Worm (Caenorhabditis elegans) whole organism, L3 larva: Measurements from ENCODE around the gene rnp-7.

Experiments used
- R02D3.7 ChIP-seq: fragments of 150-350 bp; optimal IDR thresholded peaks from 2 replicates; lab custom pipeline; 2014; ENCODE audit warnings: missing biosample characterization, missing genetic modification characterization
- ZK546.5 ChIP-seq: sonication (generic microtip); optimal IDR thresholded peaks from 2 replicates; lab custom pipeline; 2017; ENCODE audit warnings: missing biosample characterization, missing genetic modification characterization
- aly-2 ChIP-seq: fragments of 150-350 bp; optimal IDR thresholded peaks from 2 replicates; lab custom pipeline; 2014; ENCODE audit warnings: missing biosample characterization, missing genetic modification characterization
- ama-1 ChIP-seq: fragments of 150-350 bp; optimal IDR thresholded peaks from 2 replicates; lab custom pipeline; 2018
- ceh-16 ChIP-seq: sonication (generic microtip); optimal IDR thresholded peaks from 2 replicates; lab custom pipeline; 2017; ENCODE audit warnings: missing biosample characterization, missing genetic modification characterization
- ceh-28 ChIP-seq: fragments of 150-350 bp; optimal IDR thresholded peaks from 2 replicates; lab custom pipeline; 2014; ENCODE audit warnings: missing biosample characterization, missing genetic modification reagents, missing genetic modification characterization
- ceh-82 ChIP-seq: fragments of 150-350 bp; optimal IDR thresholded peaks from 2 replicates; lab custom pipeline; 2014; ENCODE audit warnings: missing biosample characterization, missing genetic modification characterization
- ceh-9 ChIP-seq: sonication (generic microtip); optimal IDR thresholded peaks from 2 replicates; lab custom pipeline; 2018; ENCODE audit warnings: missing biosample characterization, missing genetic modification characterization
- egl-27 ChIP-seq: sonication (generic microtip); optimal IDR thresholded peaks from 4 replicates; lab custom pipeline; 2017; ENCODE audit warnings: missing biosample characterization, missing genetic modification reagents, missing genetic modification characterization
- egl-5 ChIP-seq: fragments of 150-350 bp; optimal IDR thresholded peaks from 2 replicates; lab custom pipeline; 2017; ENCODE audit warnings: missing biosample characterization, missing genetic modification reagents, missing genetic modification characterization, inconsistent platforms
- elt-1 ChIP-seq: fragments of 150-350 bp; optimal IDR thresholded peaks from 2 replicates; lab custom pipeline; 2014; ENCODE audit warnings: missing biosample characterization, missing genetic modification characterization
- elt-2 ChIP-seq: sonication (generic microtip); optimal IDR thresholded peaks from 2 replicates; lab custom pipeline; 2016; ENCODE audit warnings: missing genetic modification reagents, mild to moderate bottlenecking, missing genetic modification characterization, missing compliant biosample characterization
- elt-3 ChIP-seq, 3 experiments: fragments of 150-350 bp in 1 of 3; sonication (generic microtip) in 2 of 3; optimal IDR thresholded peaks; 2 replicates in 2 of 3; 4 replicates in 1 of 3; lab custom pipeline; 2014 to 2017; ENCODE audit warnings: missing biosample characterization in 3 of 3, missing genetic modification characterization in 3 of 3
- eor-1 ChIP-seq, 2 experiments: fragments of 150-350 bp; optimal IDR thresholded peaks; 2 replicates each; lab custom pipeline; 2014 to 2018; ENCODE audit warnings: missing biosample characterization in 2 of 2, missing genetic modification characterization in 2 of 2
- fkh-10 ChIP-seq: sonication (generic microtip); optimal IDR thresholded peaks from 2 replicates; lab custom pipeline; 2017; ENCODE audit warnings: missing biosample characterization, missing genetic modification reagents, missing genetic modification characterization
- fkh-2 ChIP-seq: fragments of 150-350 bp; optimal IDR thresholded peaks from 2 replicates; lab custom pipeline; 2014; ENCODE audit warnings: missing biosample characterization, missing genetic modification reagents, missing genetic modification characterization
- fos-1 ChIP-seq: fragments of 150-350 bp; optimal IDR thresholded peaks from 2 replicates; lab custom pipeline; 2014; ENCODE audit warnings: missing biosample characterization, missing genetic modification characterization
- hmg-11 ChIP-seq: sonication (generic microtip); optimal IDR thresholded peaks from 2 replicates; lab custom pipeline; 2016; ENCODE audit warnings: missing genetic modification characterization, missing compliant biosample characterization
- jun-1 ChIP-seq: fragments of 150-350 bp; optimal IDR thresholded peaks from 2 replicates; lab custom pipeline; 2014; ENCODE audit warnings: missing biosample characterization, missing genetic modification reagents, missing genetic modification characterization
- lin-15B ChIP-seq: fragments of 150-350 bp; optimal IDR thresholded peaks from 2 replicates; lab custom pipeline; 2014; ENCODE audit warnings: missing biosample characterization, missing genetic modification characterization
- lin-39 ChIP-seq: fragments of 150-350 bp; optimal IDR thresholded peaks from 2 replicates; lab custom pipeline; 2018; ENCODE audit warnings: missing biosample characterization, missing genetic modification reagents, missing genetic modification characterization
- lsy-12 ChIP-seq: sonication (generic microtip); optimal IDR thresholded peaks from 2 replicates; lab custom pipeline; 2016; ENCODE audit warnings: mild to moderate bottlenecking, missing genetic modification characterization, missing compliant biosample characterization
- mdl-1 ChIP-seq: fragments of 150-350 bp; optimal IDR thresholded peaks from 2 replicates; lab custom pipeline; 2014; ENCODE audit warnings: missing biosample characterization, missing genetic modification characterization
- mml-1 ChIP-seq: fragments of 150-350 bp; sonication (generic microtip); optimal IDR thresholded peaks from 3 replicates; lab custom pipeline; 2014; ENCODE audit warnings: missing biosample characterization, missing genetic modification characterization
- nfya-1 ChIP-seq: sonication (generic microtip); optimal IDR thresholded peaks from 2 replicates; lab custom pipeline; 2017; ENCODE audit warnings: missing genetic modification characterization, mild to moderate bottlenecking, missing compliant biosample characterization, antibody characterized with exemption, moderate library complexity; ENCODE audit not compliant: insufficient read depth
- nhr-11 ChIP-seq: fragments of 150-350 bp; optimal IDR thresholded peaks from 2 replicates; lab custom pipeline; 2014; ENCODE audit warnings: missing biosample characterization, missing genetic modification characterization
- nhr-12 ChIP-seq: fragments of 150-350 bp; optimal IDR thresholded peaks from 2 replicates; lab custom pipeline; 2014; ENCODE audit warnings: missing biosample characterization, missing genetic modification characterization
- nhr-23 ChIP-seq: fragments of 150-350 bp; optimal IDR thresholded peaks from 2 replicates; lab custom pipeline; 2014; ENCODE audit warnings: missing biosample characterization, missing genetic modification reagents, missing genetic modification characterization
- nhr-237 ChIP-seq: fragments of 150-350 bp; optimal IDR thresholded peaks from 2 replicates; lab custom pipeline; 2014; ENCODE audit warnings: missing biosample characterization, missing genetic modification characterization
- nhr-25 ChIP-seq: sonication (generic microtip); optimal IDR thresholded peaks from 2 replicates; lab custom pipeline; 2017; ENCODE audit warnings: missing biosample characterization, missing genetic modification characterization
- nhr-28 ChIP-seq: fragments of 150-350 bp; optimal IDR thresholded peaks from 2 replicates; lab custom pipeline; 2014; ENCODE audit warnings: missing biosample characterization, missing genetic modification characterization
- nhr-43 ChIP-seq: sonication (generic microtip); optimal IDR thresholded peaks from 2 replicates; lab custom pipeline; 2016; ENCODE audit warnings: mild to moderate bottlenecking, missing genetic modification characterization, missing compliant biosample characterization; ENCODE audit not compliant: poor library complexity, severe bottlenecking
- nhr-67 ChIP-seq: fragments of 150-350 bp; optimal IDR thresholded peaks from 2 replicates; lab custom pipeline; 2014; ENCODE audit warnings: missing biosample characterization, missing genetic modification characterization
- nhr-76 ChIP-seq: fragments of 150-350 bp; sonication (generic microtip); optimal IDR thresholded peaks from 5 replicates; lab custom pipeline; 2014; ENCODE audit warnings: missing biosample characterization, missing genetic modification characterization
- nhr-77 ChIP-seq: fragments of 150-350 bp; optimal IDR thresholded peaks from 2 replicates; lab custom pipeline; 2014; ENCODE audit warnings: missing biosample characterization, missing genetic modification characterization
- pha-4 ChIP-seq: fragments of 150-350 bp; optimal IDR thresholded peaks from 2 replicates; lab custom pipeline; 2014; ENCODE audit warnings: missing biosample characterization, missing genetic modification reagents, missing genetic modification characterization
- pqm-1 ChIP-seq: fragments of 150-350 bp; optimal IDR thresholded peaks from 2 replicates; lab custom pipeline; 2017; ENCODE audit warnings: missing biosample characterization, missing genetic modification characterization, inconsistent platforms
- skn-1 ChIP-seq: fragments of 150-350 bp; optimal IDR thresholded peaks from 2 replicates; lab custom pipeline; 2014; ENCODE audit warnings: missing biosample characterization, missing genetic modification characterization
- snpc-4 ChIP-seq: fragments of 150-350 bp; optimal IDR thresholded peaks from 2 replicates; lab custom pipeline; 2014; ENCODE audit warnings: missing biosample characterization, missing genetic modification characterization
- tbx-2 ChIP-seq: sonication (generic microtip); optimal IDR thresholded peaks from 2 replicates; lab custom pipeline; 2016; ENCODE audit warnings: mild to moderate bottlenecking, missing genetic modification characterization, missing compliant biosample characterization
- unc-39 ChIP-seq: sonication (generic microtip); optimal IDR thresholded peaks from 4 replicates; lab custom pipeline; 2017; ENCODE audit warnings: missing biosample characterization, missing genetic modification characterization
- unc-62 ChIP-seq: fragments of 150-350 bp; sonication (generic microtip); optimal IDR thresholded peaks from 4 replicates; lab custom pipeline; 2014; ENCODE audit warnings: missing biosample characterization, missing genetic modification reagents, missing genetic modification characterization
- zag-1 ChIP-seq: fragments of 150-350 bp; optimal IDR thresholded peaks from 2 replicates; lab custom pipeline; 2014; ENCODE audit warnings: missing biosample characterization, missing genetic modification characterization
- ztf-11 ChIP-seq: fragments of 150-350 bp; optimal IDR thresholded peaks from 2 replicates; lab custom pipeline; 2014; ENCODE audit warnings: missing biosample characterization, missing genetic modification characterization
- ztf-4 ChIP-seq: fragments of 150-350 bp; optimal IDR thresholded peaks from 2 replicates; lab custom pipeline; 2014; ENCODE audit warnings: missing biosample characterization, missing genetic modification characterization

Gene rnp-7

DNA sequence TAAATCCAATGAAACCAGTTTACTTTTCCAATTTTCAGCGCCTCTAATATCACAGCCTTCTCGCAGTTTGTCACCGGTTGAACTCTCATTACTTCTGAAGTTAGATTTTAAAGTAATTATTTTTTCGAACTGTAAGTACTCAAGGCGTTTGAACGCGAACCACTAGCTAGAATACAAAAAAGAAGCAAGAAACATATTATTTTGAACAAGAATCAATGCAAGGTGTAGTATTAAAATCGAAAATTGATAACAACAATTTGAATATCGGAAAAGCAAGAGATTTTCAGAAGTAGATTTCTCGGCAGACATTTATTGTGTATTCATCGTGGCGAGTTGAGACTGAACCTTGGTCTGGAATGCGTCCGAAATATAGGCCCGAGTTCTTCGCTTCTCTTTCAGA is 37.0 kb upstream of the rnp-7 start, which contains the start of gene exos-9:
Gene exos-9 (minus strand): TSS at position 101 of the 400 bp plus-strand sequence.
- no peak for TF ChIP-seq nhr-12 (tag; lab: Kevin White, UChicago)
- TF ChIP-seq, all 47 proteins: peak for 0

DNA sequence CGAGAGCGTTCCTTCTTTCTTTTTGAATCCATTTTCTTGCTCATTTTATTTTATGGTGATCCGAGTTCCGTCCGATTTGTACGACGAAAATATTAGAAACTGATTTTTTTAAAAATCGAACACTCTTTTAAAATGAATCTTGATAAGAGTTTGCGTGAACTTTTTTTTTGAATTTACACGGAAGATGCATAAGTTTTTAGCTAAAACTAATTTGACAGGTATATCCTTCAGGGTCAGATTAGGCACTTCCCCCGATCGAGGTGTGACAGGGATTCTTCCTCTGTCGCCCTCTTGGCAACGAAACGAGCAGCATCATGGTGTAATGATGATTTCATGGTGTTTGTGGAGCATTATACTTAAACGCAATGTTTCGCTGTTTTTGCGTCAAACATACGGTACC is 34.4 kb upstream of the rnp-7 start, which contains the start of gene F37C12.18:
Gene F37C12.18 (minus strand): TSS at position 101 of the 400 bp plus-strand sequence.
- TF ChIP-seq ztf-4 (tag; lab: Kevin White, UChicago), result no peak
- no peak for TF ChIP-seq mml-1 (tag; lab: Kevin White, UChicago)

DNA sequence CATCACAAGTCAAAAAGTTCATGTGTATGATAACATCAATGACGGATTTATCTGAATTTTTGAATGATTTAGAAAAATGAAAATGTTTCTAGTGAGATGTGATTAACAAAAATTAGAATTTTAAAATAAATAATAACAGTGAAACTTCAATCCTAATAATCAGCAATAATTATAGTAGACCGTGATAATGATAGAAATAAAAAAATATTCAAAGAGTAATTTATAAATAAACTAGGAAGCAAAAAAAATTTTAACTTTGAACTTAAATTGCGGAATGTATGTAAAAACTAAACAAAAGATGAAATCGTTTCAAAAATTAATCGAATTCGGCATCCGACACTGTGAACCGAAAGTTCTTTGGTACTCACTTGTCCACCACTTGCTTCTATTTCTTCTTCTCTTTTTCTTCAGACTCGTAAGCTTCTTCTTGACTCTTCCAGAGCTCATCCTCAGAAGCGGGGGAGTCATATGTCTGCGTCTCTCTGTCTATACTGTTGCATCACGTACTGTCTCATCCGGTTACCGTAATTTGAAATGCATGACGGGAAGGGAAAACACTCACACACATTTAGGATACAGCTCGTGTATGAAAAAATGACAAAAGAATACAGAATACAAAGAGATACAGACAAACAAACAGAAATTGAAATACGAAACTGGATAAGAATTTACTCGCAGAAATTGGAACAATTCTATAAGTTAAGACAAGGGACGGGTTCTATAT is 32.1 kb upstream of the rnp-7 start, which contains the start of gene mec-14:
Gene mec-14 (minus strand): TSS at position 51 of the 724 bp plus-strand sequence.
- TF ChIP-seq nhr-28 (tag; lab: Kevin White, UChicago), result no peak
- TF ChIP-seq elt-1 (tag; lab: Kevin White, UChicago), result no peak
- TF ChIP-seq fos-1 (tag; lab: Kevin White, UChicago), result no peak

DNA sequence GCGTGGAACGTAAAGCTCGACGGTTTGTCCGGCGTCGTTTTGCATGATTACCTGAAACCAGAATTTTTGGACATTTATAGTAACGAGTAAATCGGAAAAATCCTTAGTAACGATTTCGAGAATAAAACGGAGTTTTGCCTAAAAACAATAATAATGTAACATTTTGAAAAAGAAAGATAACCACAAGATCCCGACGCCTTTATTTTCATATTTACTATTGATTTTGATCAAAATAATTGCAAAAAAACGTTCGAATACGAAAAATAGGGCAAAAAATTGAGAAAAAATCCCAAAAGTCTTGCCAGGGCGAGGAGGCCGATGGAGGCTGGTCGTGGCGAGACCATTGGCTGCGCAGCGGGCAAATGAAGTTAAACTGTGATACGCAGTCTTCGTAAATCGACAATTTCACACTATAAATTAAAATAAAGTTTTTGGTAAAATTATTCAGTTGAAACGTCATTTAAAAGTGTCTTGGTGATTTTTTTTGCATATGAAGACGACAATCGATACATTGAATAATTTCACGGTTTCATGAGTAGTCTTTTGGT is 28.7 kb upstream of the rnp-7 start, which contains the start of gene rps-21:
Gene rps-21 (minus strand): TSS at position 51 of the 548 bp plus-strand sequence.
- TF ChIP-seq skn-1 (peak; percentile 54), fkh-2 (tag; lab: Kevin White, UChicago) (no peak), nhr-237 (tag; lab: Kevin White, UChicago) (no peak), ceh-16 (tag; lab: Kevin White, UChicago) (no peak), mml-1 (tag; lab: Kevin White, UChicago) (no peak), pqm-1 (tag; lab: Kevin White, UChicago) (peak; percentile 49), ceh-82 (tag; lab: Kevin White, UChicago) (peak; percentile 26), elt-2 (tag; lab: Kevin White, UChicago) (peak; percentile 62), hmg-11 (tag; lab: Kevin White, UChicago) (no peak), nhr-76 (tag; lab: Kevin White, UChicago) (no peak), nhr-25 (tag; lab: Kevin White, UChicago) (peak; percentile 82), ceh-9 (tag; lab: Kevin White, UChicago) (no peak), elt-3 (tag; optimal IDR thresholded peaks at IDR 0.05; lab: Kevin White, UChicago) (no peak), pha-4 (tag; lab: Kevin White, UChicago) (peak; percentile 93), fos-1 (tag; lab: Kevin White, UChicago) (no peak), nhr-23 (peak; percentile 93), R02D3.7 (tag; lab: Kevin White, UChicago) (peak; percentile 96), fkh-10 (peak; percentile 58), snpc-4 (tag; lab: Kevin White, UChicago) (peak; percentile 54), lin-39 (tag; lab: Kevin White, UChicago) (peak; percentile 92), ZK546.5 (tag; lab: Kevin White, UChicago) (peak; percentile 24), ztf-4 (tag; lab: Kevin White, UChicago) (no peak), unc-39 (no peak), nhr-77 (tag; lab: Kevin White, UChicago) (peak; percentile 4), egl-5 (tag; lab: Kevin White, UChicago) (peak; percentile 77), nhr-28 (tag; lab: Kevin White, UChicago) (no peak), aly-2 (tag; lab: Kevin White, UChicago) (no peak), nhr-11 (tag; lab: Kevin White, UChicago) (peak; percentile 59), zag-1 (tag; lab: Kevin White, UChicago) (no peak), elt-1 (tag; lab: Kevin White, UChicago) (no peak), lsy-12 (tag; lab: Kevin White, UChicago) (no peak), lin-15B (tag; lab: Kevin White, UChicago) (peak; percentile 94), eor-1 (tag; optimal IDR thresholded peaks at IDR 0.05; lab: Kevin White, UChicago) (no peak), nhr-43 (tag; lab: Kevin White, UChicago) (peak; percentile 48), tbx-2 (peak; percentile 9), jun-1 (tag; lab: Kevin White, UChicago) (peak; percentile 23), nhr-67 (tag; lab: Kevin White, UChicago) (no peak), ztf-11 (tag; lab: Kevin White, UChicago) (no peak), nfya-1 (peak; percentile 90), unc-62 (GFP tag; lab: Kevin White, UChicago) (peak; percentile 23), egl-27 (tag; lab: Kevin White, UChicago) (peak; percentile 65), mdl-1 (tag; lab: Kevin White, UChicago) (no peak), ama-1 (peak; percentile 44), ceh-28 (tag; lab: Kevin White, UChicago) (no peak)
